Worm (Caenorhabditis elegans) whole organism, L1 larva: Measurements from ENCODE around the gene C18H7.4.

Source experiments
- C16A3.4 ChIP-seq: fragments of 150-350 bp; optimal IDR thresholded peaks from 2 replicates; lab custom pipeline; 2014; ENCODE audit warnings: missing biosample characterization, missing genetic modification characterization
- F16B12.6 ChIP-seq: fragments of 150-350 bp; optimal IDR thresholded peaks from 2 replicates; lab custom pipeline; 2014; ENCODE audit warnings: missing biosample characterization, missing genetic modification characterization
- alr-1 ChIP-seq: fragments of 200-800 bp; sonication (Bioruptor generic); optimal IDR thresholded peaks from 2 replicates; lab custom pipeline; 2018; ENCODE audit warnings: borderline replicate concordance, mild to moderate bottlenecking, missing genetic modification characterization, missing compliant biosample characterization
- ama-1 ChIP-seq: fragments of 150-350 bp; optimal IDR thresholded peaks from 2 replicates; lab custom pipeline; 2014
- blmp-1 ChIP-seq: fragments of 150-350 bp; optimal IDR thresholded peaks from 2 replicates; lab custom pipeline; 2014; ENCODE audit warnings: missing biosample characterization, missing genetic modification characterization
- ceh-63 ChIP-seq: fragments of 200-800 bp; sonication (Bioruptor generic); optimal IDR thresholded peaks from 2 replicates; lab custom pipeline; 2018; ENCODE audit warnings: mild to moderate bottlenecking, missing genetic modification characterization, missing compliant biosample characterization
- ceh-88 ChIP-seq: fragments of 200-800 bp; sonication (Bioruptor generic); IDR thresholded peaks from 2 replicates; pipeline ENCODE4 v1.3.6; 2022; ENCODE audit warnings: missing genetic modification characterization, missing compliant biosample characterization
- ces-1 ChIP-seq: fragments of 150-350 bp; optimal IDR thresholded peaks from 2 replicates; lab custom pipeline; 2014; ENCODE audit warnings: missing biosample characterization, missing genetic modification reagents, missing genetic modification characterization
- dpl-1 ChIP-seq, 3 experiments: fragments of 150-350 bp in 2 of 3; sonication (generic microtip) in 1 of 3; optimal IDR thresholded peaks; 2 replicates each; lab custom pipeline; 2014 to 2017; ENCODE audit warnings: missing biosample characterization in 3 of 3, missing genetic modification characterization in 3 of 3, missing genetic modification reagents in 3 of 3
- dsc-1 ChIP-seq: sonication (generic microtip); optimal IDR thresholded peaks from 2 replicates; lab custom pipeline; 2016; ENCODE audit warnings: mild to moderate bottlenecking, missing genetic modification characterization, missing compliant biosample characterization
- efl-1 ChIP-seq, 4 experiments: fragments of 150-350 bp; optimal IDR thresholded peaks in 3 of 4; peaks in 1 of 4; 1 replicate in 1 of 4; 2 replicates in 3 of 4; lab custom pipeline; 2014; ENCODE audit warnings: missing biosample characterization in 2 of 4, missing genetic modification characterization in 2 of 4, missing genetic modification reagents in 2 of 4
- ets-5 ChIP-seq: fragments of 200-800 bp; sonication (Bioruptor generic); IDR thresholded peaks from 2 replicates; pipeline ENCODE4 v1.3.6; 2022; ENCODE audit warnings: missing genetic modification characterization, missing compliant biosample characterization
- fkh-10 ChIP-seq: sonication (generic microtip); optimal IDR thresholded peaks from 2 replicates; lab custom pipeline; 2017; ENCODE audit warnings: missing biosample characterization, missing genetic modification reagents, missing genetic modification characterization
- fkh-8 ChIP-seq: sonication (generic microtip); optimal IDR thresholded peaks from 2 replicates; lab custom pipeline; 2016; ENCODE audit warnings: mild to moderate bottlenecking, missing genetic modification characterization, missing compliant biosample characterization
- fos-1 ChIP-seq: fragments of 150-350 bp; optimal IDR thresholded peaks from 2 replicates; lab custom pipeline; 2014; ENCODE audit warnings: missing biosample characterization, missing genetic modification characterization
- hlh-17 ChIP-seq: fragments of 200-800 bp; sonication (Bioruptor generic); optimal IDR thresholded peaks from 2 replicates; lab custom pipeline; 2018; ENCODE audit warnings: missing genetic modification characterization, mild to moderate bottlenecking, missing compliant biosample characterization, moderate library complexity, borderline replicate concordance
- hlh-4 ChIP-seq: sonication (generic microtip); optimal IDR thresholded peaks from 2 replicates; lab custom pipeline; 2016; ENCODE audit warnings: mild to moderate bottlenecking, missing genetic modification characterization, missing compliant biosample characterization
- lin-13 ChIP-seq: fragments of 150-350 bp; optimal IDR thresholded peaks from 2 replicates; lab custom pipeline; 2014; ENCODE audit warnings: missing biosample characterization, missing genetic modification reagents, missing genetic modification characterization
- lin-35 ChIP-seq, 2 experiments: fragments of 150-350 bp; optimal IDR thresholded peaks; 2 replicates each; lab custom pipeline; 2014; ENCODE audit warnings: missing biosample characterization in 2 of 2, missing genetic modification characterization in 2 of 2, missing genetic modification reagents in 2 of 2
- mdl-1 ChIP-seq, 2 experiments: fragments of 150-350 bp; optimal IDR thresholded peaks; 2 replicates each; lab custom pipeline; 2014 to 2017; ENCODE audit warnings: missing biosample characterization in 2 of 2, missing genetic modification characterization in 2 of 2, inconsistent platforms in 1 of 2
- nhr-11 ChIP-seq: fragments of 150-350 bp; optimal IDR thresholded peaks from 2 replicates; lab custom pipeline; 2014; ENCODE audit warnings: missing biosample characterization, missing genetic modification characterization
- nhr-12 ChIP-seq: sonication (generic microtip); optimal IDR thresholded peaks from 2 replicates; lab custom pipeline; 2017; ENCODE audit warnings: missing biosample characterization, missing genetic modification characterization
- nhr-47 ChIP-seq: sonication (generic microtip); optimal IDR thresholded peaks from 2 replicates; lab custom pipeline; 2016; ENCODE audit warnings: mild to moderate bottlenecking, missing genetic modification characterization, moderate library complexity, missing compliant biosample characterization
- pag-3 ChIP-seq: sonication (generic microtip); optimal IDR thresholded peaks from 2 replicates; lab custom pipeline; 2017; ENCODE audit warnings: missing genetic modification characterization, mild to moderate bottlenecking, missing compliant biosample characterization, antibody characterized with exemption, borderline replicate concordance; ENCODE audit not compliant: insufficient read depth
- pax-3 ChIP-seq: fragments of 200-800 bp; sonication (Bioruptor generic); optimal IDR thresholded peaks from 2 replicates; lab custom pipeline; 2018; ENCODE audit warnings: mild to moderate bottlenecking, missing genetic modification characterization, moderate library complexity, missing compliant biosample characterization
- sptf-1 ChIP-seq: fragments of 150-350 bp; optimal IDR thresholded peaks from 2 replicates; lab custom pipeline; 2014; ENCODE audit warnings: missing biosample characterization, missing genetic modification characterization
- unc-130 ChIP-seq: fragments of 150-350 bp; optimal IDR thresholded peaks from 2 replicates; lab custom pipeline; 2017; ENCODE audit warnings: missing biosample characterization, missing genetic modification characterization, inconsistent platforms
- unc-98 ChIP-seq: fragments of 200-800 bp; sonication (Bioruptor generic); IDR thresholded peaks from 2 replicates; pipeline ENCODE4 v1.3.6; 2022; ENCODE audit warnings: missing genetic modification characterization, missing compliant biosample characterization
- ztf-11 ChIP-seq, 2 experiments: sonication (generic microtip); optimal IDR thresholded peaks; 2 replicates each; lab custom pipeline; 2016 to 2017; ENCODE audit warnings: missing genetic modification characterization in 2 of 2, missing biosample characterization in 1 of 2, missing compliant biosample characterization in 1 of 2
- ztf-4 ChIP-seq: fragments of 150-350 bp; optimal IDR thresholded peaks from 2 replicates; lab custom pipeline; 2014; ENCODE audit warnings: missing biosample characterization, missing genetic modification characterization

The C18H7.4 gene

ce11 chrIV:582130-582529 lies 11.0 kb upstream of the C18H7.4 start, which contains the start of gene F56A11.6:
Gene F56A11.6 (minus strand): TSS chrIV:582230.
- TF ChIP-seq efl-1 (optimal IDR thresholded peaks at IDR 0.05; lab: Kevin White, UChicago) = no peak
- TF ChIP-seq efl-1 (GFP tag; optimal IDR thresholded peaks at IDR 0.05 in 1 of 2; lab: Kevin White, UChicago) = peak in 1 of 2 experiments; percentile 3
- no peak for TF ChIP-seq nhr-12 (tag; lab: Kevin White, UChicago)

- TF ChIP-seq efl-1 (optimal IDR thresholded peaks at IDR 0.05; lab: Kevin White, UChicago) = no peak
- peak in 1 of 2 experiments; percentile 56 for TF ChIP-seq efl-1 (GFP tag; optimal IDR thresholded peaks at IDR 0.05 in 1 of 2; lab: Kevin White, UChicago)
- no peak for TF ChIP-seq ces-1
Measured at ce11 chrIV:584039-584438, 9.1 kb upstream of the C18H7.4 start.

- TF ChIP-seq nhr-11 (no peak), blmp-1 (tag; lab: Kevin White, UChicago) (no peak), ceh-63 (no peak), dsc-1 (tag; lab: Kevin White, UChicago) (no peak), alr-1 (no peak), mdl-1 (tag; optimal IDR thresholded peaks at IDR 0.05; lab: Kevin White, UChicago) (no peak), C16A3.4 (no peak)
Measured at ce11 chrIV:587729-588128, 5.4 kb upstream of the C18H7.4 start, which contains the start of gene C18H7.12. Gene C18H7.12 (minus strand): TSS chrIV:587829.

- TF ChIP-seq nhr-11 (no peak), fkh-8 (tag; lab: Kevin White, UChicago) (peak; percentile 2), mdl-1 (tag; optimal IDR thresholded peaks at IDR 0.05; lab: Kevin White, UChicago) (no peak), sptf-1 (no peak), hlh-4 (peak; percentile 97), pax-3 (no peak)
Measured at ce11 chrIV:592382-592781, 747 bp upstream of the C18H7.4 start, which contains the start of gene C18H7.6. Gene C18H7.6 (minus strand): TSS chrIV:592485.

ce11 chrIV:594840-595239 lies 1.7 kb downstream of the C18H7.4 start:
- TF ChIP-seq ztf-11 (tag; optimal IDR thresholded peaks at IDR 0.05; lab: Kevin White, UChicago) (no peak), F16B12.6 (tag; lab: Kevin White, UChicago) (no peak), sptf-1 (no peak), lin-13 (no peak), fos-1 (tag; lab: Kevin White, UChicago) (no peak), ztf-4 (tag; lab: Kevin White, UChicago) (no peak), mdl-1 (tag; optimal IDR thresholded peaks at IDR 0.05; lab: Kevin White, UChicago) (no peak)
- TF ChIP-seq, all 84 proteins: peak for 0

- no peak for TF ChIP-seq hlh-17 (GFP tag; lab: Kevin White, UChicago)
- no peak for TF ChIP-seq lin-35 (GFP tag; optimal IDR thresholded peaks at IDR 0.05; lab: Kevin White, UChicago)
- TF ChIP-seq fkh-8 (tag; lab: Kevin White, UChicago) = no peak
- no peak for TF ChIP-seq ets-5
- TF ChIP-seq dpl-1 (GFP tag; optimal IDR thresholded peaks at IDR 0.05; lab: Kevin White, UChicago) = no peak
- no peak for TF ChIP-seq unc-98 (GFP tag; lab: Robert Waterston, UW)
- TF ChIP-seq unc-130 (tag; lab: Kevin White, UChicago) = no peak
- no peak for TF ChIP-seq ceh-88
- no peak for TF ChIP-seq pag-3
- TF ChIP-seq blmp-1 (tag; lab: Kevin White, UChicago) = no peak
- TF ChIP-seq nhr-47 (tag; lab: Kevin White, UChicago) = no peak
- no peak for TF ChIP-seq fkh-10 (GFP tag; lab: Kevin White, UChicago)
- no peak for TF ChIP-seq ama-1 (lab: Kevin White, UChicago)
- TF ChIP-seq, all 84 proteins: peak for 0
Measured at ce11 chrIV:596292-596952, 3.3 kb downstream of the C18H7.4 start, which contains the start of the genes C18H7.7 and C18H7.11. Gene C18H7.7 (minus strand): TSS chrIV:596392. Gene C18H7.11 (plus strand): TSS chrIV:596902.
